Fruit fly (Drosophila melanogaster): Measurements from ENCODE around the gene CG46441.

DNA sequence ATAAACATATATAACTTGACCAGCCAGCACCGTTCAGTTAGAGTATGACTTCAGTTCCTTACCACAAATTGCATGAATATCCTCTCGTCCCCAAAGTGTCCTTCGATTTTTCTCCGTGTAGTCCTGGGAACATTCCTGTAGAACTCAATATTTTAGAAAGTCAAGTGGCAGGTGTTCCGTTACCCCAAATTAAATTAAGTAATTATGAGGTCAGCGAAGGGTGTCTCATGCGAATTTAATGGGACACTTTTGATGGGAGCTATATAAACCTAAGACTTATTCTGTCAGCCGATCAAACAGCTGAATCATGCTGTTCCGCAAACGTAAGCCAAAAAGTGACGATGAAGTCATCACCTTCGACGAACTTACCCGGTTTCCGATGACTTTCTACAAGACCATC is 2.7 kb upstream of the CG46441 start, which contains the start of gene Or92a:
- TF ChIP-seq bab1 (GFP tag; optimal IDR thresholded peaks at IDR 0.05) (no peak), CG11617 (GFP tag; optimal IDR thresholded peaks at IDR 0.05) (no peak), CG12768 (GFP tag; optimal IDR thresholded peaks at IDR 0.05) (no peak), Crg-1 (GFP tag; optimal IDR thresholded peaks at IDR 0.05) (no peak), CG5204 (GFP tag; optimal IDR thresholded peaks at IDR 0.05) (no peak), CG7045 (GFP tag; optimal IDR thresholded peaks at IDR 0.05) (no peak), kay (GFP tag; ENCODE audit: borderline replicate concordance) (no peak), pad (GFP tag; optimal IDR thresholded peaks at IDR 0.05) (no peak), CG14711 (tag; optimal IDR thresholded peaks at IDR 0.05) (no peak), ovo (GFP tag; optimal IDR thresholded peaks at IDR 0.05) (no peak), tj (GFP tag; optimal IDR thresholded peaks at IDR 0.05) (no peak)

Measured in whole organism, adult.